Fruit fly (Drosophila melanogaster) whole organism, prepupa: ENCODE data around the gene Cyp318a1.

Source experiments
- Blimp-1 ChIP-seq: fragments of 200-800 bp; sonication (Bioruptor generic); optimal IDR thresholded peaks from 3 replicates; lab custom pipeline; 2017; ENCODE audit warnings: missing biosample characterization, missing genetic modification characterization, mild to moderate bottlenecking, moderate library complexity, missing genetic modification reagents
- CG10631 ChIP-seq: fragments of 200-800 bp; sonication (Bioruptor generic); optimal IDR thresholded peaks from 2 replicates; lab custom pipeline; 2016; ENCODE audit warnings: missing biosample characterization, missing genetic modification characterization
- CG10669 ChIP-seq: fragments of 200-800 bp; sonication (Bioruptor generic); optimal IDR thresholded peaks from 3 replicates; lab custom pipeline; 2018; ENCODE audit warnings: missing biosample characterization, mild to moderate bottlenecking, missing genetic modification characterization, moderate library complexity
- CG11294 ChIP-seq: fragments of 200-800 bp; sonication (Bioruptor generic); IDR thresholded peaks from 2 replicates; pipeline ENCODE4 v1.3.6; 2022; ENCODE audit warnings: missing biosample characterization, missing genetic modification characterization
- CG11762 ChIP-seq: fragments of 200-800 bp; sonication (Bioruptor generic); optimal IDR thresholded peaks from 3 replicates; lab custom pipeline; 2016; ENCODE audit warnings: missing biosample characterization, missing genetic modification characterization; ENCODE audit not compliant: insufficient read depth
- CG11902 ChIP-seq: fragments of 200-800 bp; sonication (Bioruptor generic); optimal IDR thresholded peaks from 3 replicates; lab custom pipeline; 2016; ENCODE audit warnings: missing biosample characterization, missing genetic modification characterization
- CG15336 ChIP-seq: fragments of 200-800 bp; sonication (Bioruptor generic); IDR thresholded peaks from 2 replicates; pipeline ENCODE4 v1.3.6; 2022; ENCODE audit warnings: missing biosample characterization, missing genetic modification characterization
- CG1621 ChIP-seq: fragments of 200-800 bp; sonication (Bioruptor generic); optimal IDR thresholded peaks from 3 replicates; lab custom pipeline; 2018; ENCODE audit warnings: missing biosample characterization, mild to moderate bottlenecking, missing genetic modification characterization
- CG16779 ChIP-seq: fragments of 200-800 bp; sonication (Bioruptor generic); optimal IDR thresholded peaks from 3 replicates; lab custom pipeline; 2017; ENCODE audit warnings: missing biosample characterization, mild to moderate bottlenecking, missing genetic modification characterization
- CG31627 ChIP-seq: fragments of 200-800 bp; sonication (Bioruptor generic); optimal IDR thresholded peaks from 3 replicates; lab custom pipeline; 2016; ENCODE audit warnings: missing biosample characterization, missing genetic modification characterization
- CG32006 ChIP-seq: fragments of 200-800 bp; sonication (Bioruptor generic); optimal IDR thresholded peaks from 3 replicates; lab custom pipeline; 2017; ENCODE audit warnings: missing biosample characterization, mild to moderate bottlenecking, missing genetic modification characterization
- CG34406 ChIP-seq: fragments of 200-800 bp; sonication (Bioruptor generic); optimal IDR thresholded peaks from 3 replicates; lab custom pipeline; 2016; ENCODE audit warnings: missing biosample characterization, missing genetic modification characterization
- CG4318 ChIP-seq: fragments of 200-800 bp; sonication (Bioruptor generic); optimal IDR thresholded peaks from 3 replicates; lab custom pipeline; 2017; ENCODE audit warnings: missing biosample characterization, mild to moderate bottlenecking, missing genetic modification characterization
- CG6276 ChIP-seq: fragments of 200-800 bp; sonication (Bioruptor generic); optimal IDR thresholded peaks from 2 replicates; lab custom pipeline; 2017; ENCODE audit warnings: missing biosample characterization, mild to moderate bottlenecking, missing genetic modification characterization
- CG6792 ChIP-seq: fragments of 200-800 bp; sonication (Bioruptor generic); optimal IDR thresholded peaks from 3 replicates; lab custom pipeline; 2016; ENCODE audit warnings: missing biosample characterization, missing genetic modification characterization
- CG6808 ChIP-seq: fragments of 200-800 bp; sonication (Bioruptor generic); optimal IDR thresholded peaks from 3 replicates; lab custom pipeline; 2017; ENCODE audit warnings: missing biosample characterization, missing genetic modification characterization, mild to moderate bottlenecking, moderate library complexity, missing genetic modification reagents
- CG7368 ChIP-seq: fragments of 200-800 bp; sonication (Bioruptor generic); optimal IDR thresholded peaks from 3 replicates; lab custom pipeline; 2016; ENCODE audit warnings: missing biosample characterization, missing genetic modification characterization
- CG8119 ChIP-seq: fragments of 200-800 bp; sonication (Bioruptor generic); IDR thresholded peaks from 3 replicates; pipeline ENCODE4 v1.3.6; 2022; ENCODE audit warnings: missing biosample characterization, missing genetic modification characterization
- CG8319 ChIP-seq: fragments of 200-800 bp; sonication (Bioruptor generic); optimal IDR thresholded peaks from 3 replicates; lab custom pipeline; 2016; ENCODE audit warnings: missing biosample characterization, missing genetic modification characterization
- CG8632 ChIP-seq: fragments of 200-800 bp; sonication (Bioruptor generic); optimal IDR thresholded peaks from 3 replicates; lab custom pipeline; 2016; ENCODE audit warnings: missing biosample characterization, missing genetic modification characterization
- CG9139 ChIP-seq: fragments of 200-800 bp; sonication (Bioruptor generic); optimal IDR thresholded peaks from 3 replicates; lab custom pipeline; 2017; ENCODE audit warnings: missing biosample characterization, mild to moderate bottlenecking, missing genetic modification characterization
- Eip75B ChIP-seq: fragments of 200-800 bp; sonication (Bioruptor generic); optimal IDR thresholded peaks from 3 replicates; lab custom pipeline; 2016; ENCODE audit warnings: missing biosample characterization, missing genetic modification characterization
- Eip78C ChIP-seq: fragments of 200-800 bp; sonication (Bioruptor generic); peaks from one replicate; lab custom pipeline; 2016; ENCODE audit warnings: missing biosample characterization, missing genetic modification characterization
- Eip93F ChIP-seq: fragments of 200-800 bp; sonication (Bioruptor generic); optimal IDR thresholded peaks from 2 replicates; lab custom pipeline; 2016; ENCODE audit warnings: missing biosample characterization, mild to moderate bottlenecking, missing genetic modification characterization
- Ets21C ChIP-seq: fragments of 200-800 bp; sonication (Bioruptor generic); optimal IDR thresholded peaks from 3 replicates; lab custom pipeline; 2016; ENCODE audit warnings: missing biosample characterization, missing genetic modification characterization
- Ets96B ChIP-seq: fragments of 200-800 bp; optimal IDR thresholded peaks from 2 replicates; lab custom pipeline; 2019; ENCODE audit warnings: missing biosample characterization, mild to moderate bottlenecking, missing genetic modification characterization, moderate library complexity
- Gug ChIP-seq: fragments of 200-800 bp; sonication (Bioruptor generic); IDR thresholded peaks from 2 replicates; pipeline ENCODE4 v1.3.6; 2022; ENCODE audit warnings: missing biosample characterization, missing genetic modification characterization
- Hr38 ChIP-seq: sonication (Bioruptor generic); optimal IDR thresholded peaks from 2 replicates; lab custom pipeline; 2016; ENCODE audit warnings: missing biosample characterization, missing genetic modification characterization
- Hr4 ChIP-seq: fragments of 200-800 bp; sonication (Bioruptor generic); optimal IDR thresholded peaks from 3 replicates; lab custom pipeline; 2016; ENCODE audit warnings: missing biosample characterization, missing genetic modification characterization
- Lpt ChIP-seq: fragments of 200-800 bp; sonication (Bioruptor generic); optimal IDR thresholded peaks from 3 replicates; lab custom pipeline; 2016; ENCODE audit warnings: missing biosample characterization, missing genetic modification characterization
- OdsH ChIP-seq: fragments of 200-800 bp; sonication (Bioruptor generic); optimal IDR thresholded peaks from 3 replicates; lab custom pipeline; 2016; ENCODE audit warnings: missing biosample characterization, missing genetic modification characterization
- Smox ChIP-seq: fragments of 200-800 bp; sonication (Bioruptor generic); optimal IDR thresholded peaks from 3 replicates; lab custom pipeline; 2016; ENCODE audit warnings: missing biosample characterization, missing genetic modification characterization
- Sox102F ChIP-seq: fragments of 200-800 bp; sonication (Bioruptor generic); optimal IDR thresholded peaks from 2 replicates; lab custom pipeline; 2016; ENCODE audit warnings: missing biosample characterization, mild to moderate bottlenecking, missing genetic modification characterization
- Sox14 ChIP-seq: fragments of 200-800 bp; sonication (Bioruptor generic); optimal IDR thresholded peaks from 3 replicates; lab custom pipeline; 2016; ENCODE audit warnings: missing biosample characterization, missing genetic modification characterization
- Sox15 ChIP-seq: fragments of 200-800 bp; sonication (Bioruptor generic); optimal IDR thresholded peaks from 3 replicates; lab custom pipeline; 2016; ENCODE audit warnings: missing biosample characterization, missing genetic modification characterization
- achi ChIP-seq: fragments of 200-800 bp; sonication (Bioruptor generic); optimal IDR thresholded peaks from 3 replicates; lab custom pipeline; 2016; ENCODE audit warnings: missing biosample characterization, missing genetic modification characterization
- acj6 ChIP-seq: fragments of 200-800 bp; sonication (Bioruptor generic); optimal IDR thresholded peaks from 3 replicates; lab custom pipeline; 2016; ENCODE audit warnings: missing biosample characterization, missing genetic modification characterization
- cyc ChIP-seq: fragments of 200-800 bp; sonication (Bioruptor generic); optimal IDR thresholded peaks from 3 replicates; lab custom pipeline; 2016; ENCODE audit warnings: missing biosample characterization, missing genetic modification characterization
- dac ChIP-seq: fragments of 200-800 bp; sonication (Bioruptor generic); optimal IDR thresholded peaks from 2 replicates; lab custom pipeline; 2017; ENCODE audit warnings: missing biosample characterization, mild to moderate bottlenecking, missing genetic modification characterization
- dsx ChIP-seq: fragments of 200-800 bp; optimal IDR thresholded peaks from 3 replicates; lab custom pipeline; 2019; ENCODE audit warnings: missing biosample characterization, mild to moderate bottlenecking, missing genetic modification characterization, moderate library complexity; ENCODE audit not compliant: poor library complexity, severe bottlenecking
- esn ChIP-seq: fragments of 200-800 bp; sonication (Bioruptor generic); optimal IDR thresholded peaks from 2 replicates; lab custom pipeline; 2016; ENCODE audit warnings: missing biosample characterization, mild to moderate bottlenecking, missing genetic modification characterization, moderate library complexity
- fd59A ChIP-seq: fragments of 200-800 bp; sonication (Bioruptor generic); optimal IDR thresholded peaks from 2 replicates; lab custom pipeline; 2017; ENCODE audit warnings: missing biosample characterization, mild to moderate bottlenecking, missing genetic modification characterization, missing genetic modification reagents
- fd85E ChIP-seq: fragments of 200-800 bp; sonication (Bioruptor generic); optimal IDR thresholded peaks from 3 replicates; lab custom pipeline; 2016; ENCODE audit warnings: missing biosample characterization, missing genetic modification characterization
- lz ChIP-seq: fragments of 200-800 bp; sonication (Bioruptor generic); optimal IDR thresholded peaks from 3 replicates; lab custom pipeline; 2016; ENCODE audit warnings: missing biosample characterization, missing genetic modification characterization
- pdm3 ChIP-seq: fragments of 200-800 bp; sonication (Bioruptor generic); optimal IDR thresholded peaks from 3 replicates; lab custom pipeline; 2016; ENCODE audit warnings: missing biosample characterization, missing genetic modification characterization
- salr ChIP-seq, 2 experiments: fragments of 200-800 bp; sonication (Bioruptor generic); optimal IDR thresholded peaks; 3 replicates each; lab custom pipeline; 2016 to 2018; ENCODE audit warnings: missing biosample characterization in 2 of 2, missing genetic modification characterization in 2 of 2, mild to moderate bottlenecking in 1 of 2
- spab ChIP-seq: fragments of 200-800 bp; sonication (Bioruptor generic); optimal IDR thresholded peaks from 2 replicates; lab custom pipeline; 2017; ENCODE audit warnings: missing biosample characterization, mild to moderate bottlenecking, missing genetic modification characterization, missing genetic modification reagents
- topi ChIP-seq: fragments of 200-800 bp; sonication (Bioruptor generic); optimal IDR thresholded peaks from 3 replicates; lab custom pipeline; 2016; ENCODE audit warnings: missing biosample characterization, missing genetic modification characterization

The Cyp318a1 gene

dm6 chrX:12004395-12004768, 28.1 kb upstream of the Cyp318a1 start (continued):
- TF ChIP-seq CG31627 (GFP tag; lab: Kevin White, UChicago) (peak; percentile 51), CG9139 (GFP tag; lab: Kevin White, UChicago) (peak; percentile 26), lz (GFP tag; lab: Kevin White, UChicago) (peak; percentile 16), CG8632 (GFP tag; lab: Kevin White, UChicago) (peak; percentile 74), CG6276 (peak; percentile 75), Sox14 (GFP tag; lab: Kevin White, UChicago) (no peak), Hr4 (GFP tag; lab: Kevin White, UChicago) (no peak), cyc (peak; percentile 47), CG10669 (GFP tag; lab: Kevin White, UChicago) (peak; percentile 71), CG1621 (tag; lab: Kevin White, UChicago) (no peak), salr (GFP tag; optimal IDR thresholded peaks at IDR 0.05; lab: Kevin White, UChicago) (peak; percentile 32 to 84), Ets96B (tag; lab: Kevin White, UChicago) (peak; percentile 46), Blimp-1 (GFP tag; lab: Kevin White, UChicago) (peak; percentile 2), fd85E (GFP tag; lab: Kevin White, UChicago) (no peak), CG34406 (GFP tag; lab: Kevin White, UChicago) (peak; percentile 79), Eip93F (GFP tag; lab: Kevin White, UChicago) (no peak), CG4318 (peak; percentile 76), esn (peak; percentile 68), CG11762 (peak; percentile 74), OdsH (peak; percentile 74), dsx (GFP tag; lab: Kevin White, UChicago) (peak; percentile 36), Sox102F (GFP tag; lab: Kevin White, UChicago) (no peak), CG7368 (GFP tag; lab: Kevin White, UChicago) (peak; percentile 10), CG6808 (peak; percentile 81)

dm6 chrX:12006678-12007441, 25.6 kb upstream of the Cyp318a1 start, which contains the start of gene CG1806:
Gene CG1806 (plus strand): TSS chrX:12007176.
- TF ChIP-seq CG9139 (GFP tag; lab: Kevin White, UChicago) (peak; percentile 47), cyc (no peak), lz (GFP tag; lab: Kevin White, UChicago) (no peak), OdsH (no peak), Eip75B (GFP tag; lab: Kevin White, UChicago) (peak; percentile 36), Smox (GFP tag; lab: Kevin White, UChicago) (no peak), Eip78C (GFP tag; lab: Kevin White, UChicago) (peak; percentile 82), Sox15 (no peak), CG1621 (tag; lab: Kevin White, UChicago) (no peak), topi (peak; percentile 10), CG31627 (GFP tag; lab: Kevin White, UChicago) (no peak), Hr4 (GFP tag; lab: Kevin White, UChicago) (no peak), CG8319 (GFP tag; lab: Kevin White, UChicago) (no peak), dac (GFP tag; lab: Kevin White, UChicago) (no peak), achi (GFP tag; lab: Kevin White, UChicago) (peak; percentile 15), acj6 (GFP tag; lab: Kevin White, UChicago) (no peak), CG8632 (GFP tag; lab: Kevin White, UChicago) (peak; percentile 25), Lpt (peak; percentile 41), esn (peak; percentile 26), CG8119 (peak; percentile 57; the same call in 2 of the 3 replicates), CG11902 (no peak), CG15336 (GFP tag; lab: Robert Waterston, UW) (peak; percentile 68; the same call in 1 of the 2 replicates), Ets21C (GFP tag; lab: Kevin White, UChicago) (no peak), fd59A (GFP tag; lab: Kevin White, UChicago) (no peak), CG11294 (GFP tag; lab: Robert Waterston, UW) (no peak), dsx (GFP tag; lab: Kevin White, UChicago) (peak; percentile 30), CG6792 (GFP tag; lab: Kevin White, UChicago) (no peak), Hr38 (GFP tag; lab: Kevin White, UChicago) (no peak), spab (GFP tag; lab: Kevin White, UChicago) (peak; percentile 33), CG16779 (tag; lab: Kevin White, UChicago) (peak; percentile 59), pdm3 (GFP tag; lab: Kevin White, UChicago) (peak; percentile 6), Gug (GFP tag; lab: Robert Waterston, UW) (no peak), CG10631 (GFP tag; lab: Kevin White, UChicago) (no peak), CG32006 (GFP tag; lab: Kevin White, UChicago) (peak; percentile 11)
